Worm (Caenorhabditis elegans): ENCODE measurements around the gene dsl-1.

- no peak for TF ChIP-seq duxl-1 (tag; optimal IDR thresholded peaks at IDR 0.05; ENCODE audit: poor library complexity)
- TF ChIP-seq aly-2 (tag; optimal IDR thresholded peaks at IDR 0.05): no peak
Measured at ce11 chrIV:1238147-1238546, 30.3 kb upstream of the dsl-1 start.
